Worm (Caenorhabditis elegans) whole organism, L3 larva: ENCODE results near the gene K10D6.4.

Experiments
- ZK546.5 ChIP-seq: sonication (generic microtip); optimal IDR thresholded peaks from 2 replicates; lab custom pipeline; 2017; ENCODE audit warnings: missing biosample characterization, missing genetic modification characterization
- ceh-28 ChIP-seq: fragments of 150-350 bp; optimal IDR thresholded peaks from 2 replicates; lab custom pipeline; 2014; ENCODE audit warnings: missing biosample characterization, missing genetic modification reagents, missing genetic modification characterization
- ceh-82 ChIP-seq: fragments of 150-350 bp; optimal IDR thresholded peaks from 2 replicates; lab custom pipeline; 2014; ENCODE audit warnings: missing biosample characterization, missing genetic modification characterization
- ceh-9 ChIP-seq: sonication (generic microtip); optimal IDR thresholded peaks from 2 replicates; lab custom pipeline; 2018; ENCODE audit warnings: missing biosample characterization, missing genetic modification characterization
- egl-5 ChIP-seq: fragments of 150-350 bp; optimal IDR thresholded peaks from 2 replicates; lab custom pipeline; 2017; ENCODE audit warnings: missing biosample characterization, missing genetic modification reagents, missing genetic modification characterization, inconsistent platforms
- elt-1 ChIP-seq: fragments of 150-350 bp; optimal IDR thresholded peaks from 2 replicates; lab custom pipeline; 2014; ENCODE audit warnings: missing biosample characterization, missing genetic modification characterization
- elt-2 ChIP-seq: sonication (generic microtip); optimal IDR thresholded peaks from 2 replicates; lab custom pipeline; 2016; ENCODE audit warnings: missing genetic modification reagents, mild to moderate bottlenecking, missing genetic modification characterization, missing compliant biosample characterization
- elt-3 ChIP-seq, 3 experiments: fragments of 150-350 bp in 1 of 3; sonication (generic microtip) in 2 of 3; optimal IDR thresholded peaks; 2 replicates in 2 of 3; 4 replicates in 1 of 3; lab custom pipeline; 2014 to 2017; ENCODE audit warnings: missing biosample characterization in 3 of 3, missing genetic modification characterization in 3 of 3
- fkh-10 ChIP-seq: sonication (generic microtip); optimal IDR thresholded peaks from 2 replicates; lab custom pipeline; 2017; ENCODE audit warnings: missing biosample characterization, missing genetic modification reagents, missing genetic modification characterization
- fkh-2 ChIP-seq: fragments of 150-350 bp; optimal IDR thresholded peaks from 2 replicates; lab custom pipeline; 2014; ENCODE audit warnings: missing biosample characterization, missing genetic modification reagents, missing genetic modification characterization
- jun-1 ChIP-seq: fragments of 150-350 bp; optimal IDR thresholded peaks from 2 replicates; lab custom pipeline; 2014; ENCODE audit warnings: missing biosample characterization, missing genetic modification reagents, missing genetic modification characterization
- lin-15B ChIP-seq: fragments of 150-350 bp; optimal IDR thresholded peaks from 2 replicates; lab custom pipeline; 2014; ENCODE audit warnings: missing biosample characterization, missing genetic modification characterization
- lin-39 ChIP-seq: fragments of 150-350 bp; optimal IDR thresholded peaks from 2 replicates; lab custom pipeline; 2018; ENCODE audit warnings: missing biosample characterization, missing genetic modification reagents, missing genetic modification characterization
- lsy-12 ChIP-seq: sonication (generic microtip); optimal IDR thresholded peaks from 2 replicates; lab custom pipeline; 2016; ENCODE audit warnings: mild to moderate bottlenecking, missing genetic modification characterization, missing compliant biosample characterization
- mdl-1 ChIP-seq: fragments of 150-350 bp; optimal IDR thresholded peaks from 2 replicates; lab custom pipeline; 2014; ENCODE audit warnings: missing biosample characterization, missing genetic modification characterization
- nfya-1 ChIP-seq: sonication (generic microtip); optimal IDR thresholded peaks from 2 replicates; lab custom pipeline; 2017; ENCODE audit warnings: missing genetic modification characterization, mild to moderate bottlenecking, missing compliant biosample characterization, antibody characterized with exemption, moderate library complexity; ENCODE audit not compliant: insufficient read depth
- nhr-11 ChIP-seq: fragments of 150-350 bp; optimal IDR thresholded peaks from 2 replicates; lab custom pipeline; 2014; ENCODE audit warnings: missing biosample characterization, missing genetic modification characterization
- nhr-12 ChIP-seq: fragments of 150-350 bp; optimal IDR thresholded peaks from 2 replicates; lab custom pipeline; 2014; ENCODE audit warnings: missing biosample characterization, missing genetic modification characterization
- nhr-237 ChIP-seq: fragments of 150-350 bp; optimal IDR thresholded peaks from 2 replicates; lab custom pipeline; 2014; ENCODE audit warnings: missing biosample characterization, missing genetic modification characterization
- nhr-25 ChIP-seq: sonication (generic microtip); optimal IDR thresholded peaks from 2 replicates; lab custom pipeline; 2017; ENCODE audit warnings: missing biosample characterization, missing genetic modification characterization
- nhr-28 ChIP-seq: fragments of 150-350 bp; optimal IDR thresholded peaks from 2 replicates; lab custom pipeline; 2014; ENCODE audit warnings: missing biosample characterization, missing genetic modification characterization
- nhr-43 ChIP-seq: sonication (generic microtip); optimal IDR thresholded peaks from 2 replicates; lab custom pipeline; 2016; ENCODE audit warnings: mild to moderate bottlenecking, missing genetic modification characterization, missing compliant biosample characterization; ENCODE audit not compliant: poor library complexity, severe bottlenecking
- nhr-67 ChIP-seq: fragments of 150-350 bp; optimal IDR thresholded peaks from 2 replicates; lab custom pipeline; 2014; ENCODE audit warnings: missing biosample characterization, missing genetic modification characterization
- nhr-76 ChIP-seq: fragments of 150-350 bp; sonication (generic microtip); optimal IDR thresholded peaks from 5 replicates; lab custom pipeline; 2014; ENCODE audit warnings: missing biosample characterization, missing genetic modification characterization
- nhr-77 ChIP-seq: fragments of 150-350 bp; optimal IDR thresholded peaks from 2 replicates; lab custom pipeline; 2014; ENCODE audit warnings: missing biosample characterization, missing genetic modification characterization
- pha-4 ChIP-seq: fragments of 150-350 bp; optimal IDR thresholded peaks from 2 replicates; lab custom pipeline; 2014; ENCODE audit warnings: missing biosample characterization, missing genetic modification reagents, missing genetic modification characterization
- pqm-1 ChIP-seq: fragments of 150-350 bp; optimal IDR thresholded peaks from 2 replicates; lab custom pipeline; 2017; ENCODE audit warnings: missing biosample characterization, missing genetic modification characterization, inconsistent platforms
- sea-2 ChIP-seq: fragments of 150-350 bp; sonication (generic microtip); optimal IDR thresholded peaks from 4 replicates; lab custom pipeline; 2014; ENCODE audit warnings: missing biosample characterization, missing genetic modification reagents, missing genetic modification characterization
- skn-1 ChIP-seq: fragments of 150-350 bp; optimal IDR thresholded peaks from 2 replicates; lab custom pipeline; 2014; ENCODE audit warnings: missing biosample characterization, missing genetic modification characterization
- snpc-4 ChIP-seq: fragments of 150-350 bp; optimal IDR thresholded peaks from 2 replicates; lab custom pipeline; 2014; ENCODE audit warnings: missing biosample characterization, missing genetic modification characterization
- tbx-2 ChIP-seq: sonication (generic microtip); optimal IDR thresholded peaks from 2 replicates; lab custom pipeline; 2016; ENCODE audit warnings: mild to moderate bottlenecking, missing genetic modification characterization, missing compliant biosample characterization
- unc-39 ChIP-seq: sonication (generic microtip); optimal IDR thresholded peaks from 4 replicates; lab custom pipeline; 2017; ENCODE audit warnings: missing biosample characterization, missing genetic modification characterization
- unc-62 ChIP-seq: fragments of 150-350 bp; sonication (generic microtip); optimal IDR thresholded peaks from 4 replicates; lab custom pipeline; 2014; ENCODE audit warnings: missing biosample characterization, missing genetic modification reagents, missing genetic modification characterization
- zag-1 ChIP-seq: fragments of 150-350 bp; optimal IDR thresholded peaks from 2 replicates; lab custom pipeline; 2014; ENCODE audit warnings: missing biosample characterization, missing genetic modification characterization
- ztf-11 ChIP-seq: fragments of 150-350 bp; optimal IDR thresholded peaks from 2 replicates; lab custom pipeline; 2014; ENCODE audit warnings: missing biosample characterization, missing genetic modification characterization

The K10D6.4 gene

DNA sequence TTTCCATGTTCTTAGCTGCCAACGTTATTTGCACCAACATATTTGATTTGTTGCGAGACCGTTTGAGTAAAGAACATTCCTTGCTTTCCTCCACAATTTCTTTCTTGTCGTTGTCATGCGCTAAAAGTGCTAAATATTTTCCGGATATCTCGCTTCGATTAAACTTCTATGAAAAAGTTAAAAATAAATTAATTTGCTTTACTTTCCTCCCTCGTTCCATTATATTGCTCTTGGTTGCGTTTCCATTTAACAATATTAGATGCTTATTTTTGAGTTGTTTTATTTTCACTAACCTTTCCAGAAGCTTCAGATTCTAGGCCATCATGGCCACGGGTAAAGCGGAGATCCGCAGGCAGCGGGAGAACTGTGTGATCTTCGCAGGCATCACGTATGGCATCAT lies 39.9 kb downstream of the K10D6.4 start, which contains the start of gene pgap-1:
Gene pgap-1, plus strand, starts transcription at position 301 of the 400 bp plus-strand sequence.
- TF ChIP-seq fkh-2 (tag; lab: Kevin White, UChicago) = no peak
- no peak for TF ChIP-seq mdl-1 (tag; lab: Kevin White, UChicago)

DNA sequence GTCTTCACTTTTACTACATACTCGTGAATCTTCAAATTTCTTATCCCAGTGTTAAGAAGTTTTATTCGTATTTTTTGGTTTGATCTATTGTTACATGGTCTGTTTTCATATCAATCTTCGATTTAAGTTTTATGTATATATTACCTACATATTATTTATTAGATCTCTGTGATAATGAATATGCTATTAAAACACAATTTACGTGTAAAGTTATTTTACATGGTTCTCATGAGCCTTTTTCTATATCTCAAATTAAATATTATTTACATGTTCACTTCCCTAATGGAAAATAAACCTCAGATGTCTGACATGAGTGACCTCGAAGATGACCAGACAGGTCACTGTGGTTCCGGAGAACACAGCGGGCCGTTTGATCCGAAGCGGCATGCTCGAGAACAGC lies 42.8 kb downstream of the K10D6.4 start, which contains the start of gene mxl-1:
Gene mxl-1, plus strand, starts transcription at position 301 of the 400 bp plus-strand sequence.
- TF ChIP-seq skn-1 (tag; lab: Kevin White, UChicago) (no peak), ceh-28 (tag; lab: Kevin White, UChicago) (no peak), tbx-2 (tag; lab: Kevin White, UChicago) (no peak), nhr-237 (tag; lab: Kevin White, UChicago) (no peak), nhr-67 (tag; lab: Kevin White, UChicago) (no peak), zag-1 (tag; lab: Kevin White, UChicago) (no peak), lin-39 (tag; lab: Kevin White, UChicago) (no peak), lin-15B (tag; lab: Kevin White, UChicago) (no peak)

DNA sequence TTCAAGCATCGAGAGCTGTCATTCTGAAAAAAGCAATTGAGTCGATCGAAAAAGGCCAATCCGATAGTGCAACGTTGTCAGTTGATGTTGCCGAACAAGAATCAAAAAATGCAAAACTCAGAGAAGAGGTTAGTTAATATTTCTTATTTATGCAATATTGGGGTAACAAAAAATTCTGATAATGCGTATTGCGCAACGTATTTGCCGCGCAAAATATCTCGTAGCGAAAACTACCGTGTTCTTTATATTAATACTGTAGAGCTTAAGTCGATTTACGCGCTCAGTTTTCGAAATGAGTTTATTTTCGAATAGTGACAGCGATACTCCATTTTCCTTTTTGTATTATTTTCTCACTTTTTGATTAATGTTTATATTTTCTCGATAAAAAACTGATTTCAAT lies 43.3 kb downstream of the K10D6.4 start:
- TF ChIP-seq nhr-237 (tag; lab: Kevin White, UChicago) = no peak

DNA sequence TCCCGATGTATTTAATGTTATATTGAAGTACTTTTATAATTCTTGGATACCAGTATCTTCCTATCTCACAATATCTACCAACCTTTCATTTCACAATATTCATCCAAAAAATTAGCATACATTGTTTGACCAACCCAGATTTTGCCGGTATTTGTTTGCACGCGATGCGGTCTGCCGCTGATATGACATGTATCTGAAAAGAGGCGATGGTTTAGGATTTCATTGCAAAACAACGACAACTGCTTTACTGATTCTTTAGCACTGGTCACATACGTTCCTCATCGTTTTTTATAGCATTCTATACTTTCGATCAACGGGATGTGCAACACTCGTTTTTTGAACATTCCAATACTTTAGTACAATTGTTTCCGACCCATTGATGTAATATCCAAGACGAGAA lies 46.1 kb downstream of the K10D6.4 start, which contains the start of gene mam-4:
Gene mam-4, plus strand, starts transcription at position 301 of the 400 bp plus-strand sequence.
- TF ChIP-seq nhr-12 (tag; lab: Kevin White, UChicago) (no peak), nhr-25 (tag; lab: Kevin White, UChicago) (no peak), mdl-1 (tag; lab: Kevin White, UChicago) (no peak)
- TF ChIP-seq, all 47 proteins: peak for 0

DNA sequence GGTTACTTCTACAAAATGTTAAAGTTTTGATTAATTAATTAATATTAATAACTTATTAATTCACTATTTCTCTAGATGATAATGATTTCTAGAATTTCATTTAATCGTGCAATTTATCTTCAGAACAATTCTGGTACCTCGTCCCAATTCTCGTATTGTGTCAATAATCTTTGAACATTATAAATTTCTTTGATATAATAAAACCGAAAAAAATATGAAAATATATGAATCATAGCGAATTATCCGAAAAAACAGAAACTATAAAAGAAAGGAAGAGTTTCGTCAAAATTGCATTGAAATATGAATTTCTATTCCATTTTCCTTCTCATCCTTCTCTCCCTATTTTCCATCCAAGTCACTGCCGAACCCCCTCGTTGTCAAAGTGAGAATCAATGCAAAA lies 49.0 kb downstream of the K10D6.4 start, which contains the start of gene T19B10.12:
Gene T19B10.12, plus strand, starts transcription at position 301 of the 400 bp plus-strand sequence.
- TF ChIP-seq ZK546.5 (tag; lab: Kevin White, UChicago) (no peak), snpc-4 (tag; lab: Kevin White, UChicago) (no peak), nhr-76 (tag; lab: Kevin White, UChicago) (no peak), nhr-25 (tag; lab: Kevin White, UChicago) (no peak), unc-62 (GFP tag; lab: Kevin White, UChicago) (no peak), sea-2 (GFP tag; lab: Kevin White, UChicago) (no peak)

DNA sequence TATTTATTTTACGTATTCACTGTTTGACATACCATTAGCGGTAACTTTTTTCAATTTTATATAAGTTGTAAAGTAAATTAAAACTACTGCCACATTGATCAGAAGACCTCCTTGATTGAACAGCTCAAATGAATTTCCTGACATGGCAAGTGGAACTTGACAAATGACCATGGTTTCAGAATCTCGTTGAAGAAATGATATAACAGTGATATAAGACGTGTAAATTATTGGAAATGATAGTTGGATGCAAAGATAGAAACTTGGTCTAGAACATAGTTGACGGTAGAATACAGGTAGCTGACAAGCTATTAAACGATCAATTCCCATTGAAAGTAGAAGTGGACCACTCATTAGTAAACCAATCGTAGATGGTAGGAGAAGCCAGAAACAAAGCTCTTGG lies 50.1 kb downstream of the K10D6.4 start:
- TF ChIP-seq ceh-9 (tag; lab: Kevin White, UChicago) = no peak
- TF ChIP-seq elt-2 (tag; lab: Kevin White, UChicago) = no peak
- TF ChIP-seq unc-39 (tag; lab: Kevin White, UChicago) = no peak
- no peak for TF ChIP-seq nfya-1 (tag; lab: Kevin White, UChicago)
- TF ChIP-seq snpc-4 (tag; lab: Kevin White, UChicago) = no peak
- TF ChIP-seq nhr-43 (tag; lab: Kevin White, UChicago) = no peak
- no peak for TF ChIP-seq lsy-12
- no peak for TF ChIP-seq sea-2 (GFP tag; lab: Kevin White, UChicago)
- no peak for TF ChIP-seq elt-1 (tag; lab: Kevin White, UChicago)
- no peak for TF ChIP-seq nhr-237 (tag; lab: Kevin White, UChicago)
- TF ChIP-seq nhr-25 (tag; lab: Kevin White, UChicago) = no peak
- TF ChIP-seq unc-62 (GFP tag; lab: Kevin White, UChicago) = no peak
- TF ChIP-seq pqm-1 (tag; lab: Kevin White, UChicago) = no peak
- no peak for TF ChIP-seq nhr-28 (tag; lab: Kevin White, UChicago)

DNA sequence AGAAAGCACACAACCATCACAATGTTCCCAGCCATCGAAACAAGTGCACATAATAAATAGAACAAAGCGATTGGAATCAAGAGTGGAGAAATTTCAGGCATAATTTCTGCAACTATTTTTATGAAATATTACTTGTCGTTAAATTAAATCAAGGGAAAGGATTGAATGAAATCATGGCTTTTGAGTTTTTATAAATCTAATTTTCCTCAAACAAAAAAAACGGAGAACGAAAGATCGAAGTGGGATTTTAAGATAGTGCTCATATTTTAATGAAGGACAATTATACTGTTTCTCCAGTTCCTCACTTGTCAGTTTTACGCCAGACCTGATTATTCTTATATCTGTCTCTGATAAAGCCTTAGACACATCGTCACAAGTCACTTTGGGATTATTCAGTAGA lies 50.7 kb downstream of the K10D6.4 start, which contains the start of gene srsx-33:
Gene srsx-33, minus strand, starts transcription at position 101 of the 400 bp plus-strand sequence.
- TF ChIP-seq lin-15B (tag; lab: Kevin White, UChicago) (no peak), fkh-10 (GFP tag; lab: Kevin White, UChicago) (no peak), nhr-11 (tag; lab: Kevin White, UChicago) (no peak), fkh-2 (tag; lab: Kevin White, UChicago) (no peak), ztf-11 (tag; lab: Kevin White, UChicago) (no peak), nhr-76 (tag; lab: Kevin White, UChicago) (no peak), pha-4 (tag; lab: Kevin White, UChicago) (no peak), lin-39 (tag; lab: Kevin White, UChicago) (no peak), ceh-82 (tag; lab: Kevin White, UChicago) (no peak), nfya-1 (tag; lab: Kevin White, UChicago) (no peak), snpc-4 (tag; lab: Kevin White, UChicago) (no peak), nhr-77 (tag; lab: Kevin White, UChicago) (no peak), jun-1 (no peak), unc-62 (GFP tag; lab: Kevin White, UChicago) (no peak), nhr-12 (tag; lab: Kevin White, UChicago) (no peak), egl-5 (tag; lab: Kevin White, UChicago) (no peak), nhr-43 (tag; lab: Kevin White, UChicago) (no peak), pqm-1 (tag; lab: Kevin White, UChicago) (no peak), elt-3 (tag; optimal IDR thresholded peaks at IDR 0.05; lab: Kevin White, UChicago) (no peak), nhr-28 (tag; lab: Kevin White, UChicago) (no peak)
- TF ChIP-seq, all 47 proteins: peak for 0
